Worm (Caenorhabditis elegans) whole organism, L3 larva: ENCODE data around the gene col-79.

Experiments
- ZK546.5 ChIP-seq: sonication (generic microtip); optimal IDR thresholded peaks from 2 replicates; lab custom pipeline; 2017; ENCODE audit warnings: missing biosample characterization, missing genetic modification characterization
- ama-1 ChIP-seq: fragments of 150-350 bp; optimal IDR thresholded peaks from 2 replicates; lab custom pipeline; 2018
- elt-1 ChIP-seq: fragments of 150-350 bp; optimal IDR thresholded peaks from 2 replicates; lab custom pipeline; 2014; ENCODE audit warnings: missing biosample characterization, missing genetic modification characterization
- lin-15B ChIP-seq: fragments of 150-350 bp; optimal IDR thresholded peaks from 2 replicates; lab custom pipeline; 2014; ENCODE audit warnings: missing biosample characterization, missing genetic modification characterization
- nfya-1 ChIP-seq: sonication (generic microtip); optimal IDR thresholded peaks from 2 replicates; lab custom pipeline; 2017; ENCODE audit warnings: missing genetic modification characterization, mild to moderate bottlenecking, missing compliant biosample characterization, antibody characterized with exemption, moderate library complexity; ENCODE audit not compliant: insufficient read depth
- nhr-11 ChIP-seq: fragments of 150-350 bp; optimal IDR thresholded peaks from 2 replicates; lab custom pipeline; 2014; ENCODE audit warnings: missing biosample characterization, missing genetic modification characterization
- nhr-76 ChIP-seq: fragments of 150-350 bp; sonication (generic microtip); optimal IDR thresholded peaks from 5 replicates; lab custom pipeline; 2014; ENCODE audit warnings: missing biosample characterization, missing genetic modification characterization
- pha-4 ChIP-seq: fragments of 150-350 bp; optimal IDR thresholded peaks from 2 replicates; lab custom pipeline; 2014; ENCODE audit warnings: missing biosample characterization, missing genetic modification reagents, missing genetic modification characterization
- pqm-1 ChIP-seq: fragments of 150-350 bp; optimal IDR thresholded peaks from 2 replicates; lab custom pipeline; 2017; ENCODE audit warnings: missing biosample characterization, missing genetic modification characterization, inconsistent platforms
- snpc-4 ChIP-seq: fragments of 150-350 bp; optimal IDR thresholded peaks from 2 replicates; lab custom pipeline; 2014; ENCODE audit warnings: missing biosample characterization, missing genetic modification characterization
- unc-62 ChIP-seq: fragments of 150-350 bp; sonication (generic microtip); optimal IDR thresholded peaks from 4 replicates; lab custom pipeline; 2014; ENCODE audit warnings: missing biosample characterization, missing genetic modification reagents, missing genetic modification characterization
- zag-1 ChIP-seq: fragments of 150-350 bp; optimal IDR thresholded peaks from 2 replicates; lab custom pipeline; 2014; ENCODE audit warnings: missing biosample characterization, missing genetic modification characterization
- ztf-11 ChIP-seq: fragments of 150-350 bp; optimal IDR thresholded peaks from 2 replicates; lab custom pipeline; 2014; ENCODE audit warnings: missing biosample characterization, missing genetic modification characterization

DNA sequence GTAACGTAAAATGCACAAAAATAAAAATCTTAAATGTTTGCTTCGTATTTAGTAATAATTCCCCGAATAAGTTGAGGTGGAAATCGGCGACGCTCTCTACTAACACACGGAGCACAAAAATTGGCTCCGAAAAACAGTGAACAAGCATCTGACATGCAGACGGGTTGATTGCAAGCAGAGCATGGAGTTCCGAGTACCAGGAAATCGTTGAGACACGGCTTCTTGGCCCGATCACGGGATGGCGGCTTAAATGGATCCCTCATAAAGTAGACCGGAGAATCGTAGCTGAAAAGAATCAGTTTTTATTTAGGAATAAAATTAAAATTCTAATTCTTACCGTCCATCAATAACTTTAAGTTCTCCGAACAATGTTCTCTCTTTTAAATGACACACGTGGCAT, 41.1 kb upstream of the col-79 start:
- TF ChIP-seq elt-1 (no peak), unc-62 (GFP tag; lab: Kevin White, UChicago) (no peak), ama-1 (lab: Kevin White, UChicago) (no peak), nhr-11 (tag; lab: Kevin White, UChicago) (no peak), pqm-1 (no peak), ZK546.5 (no peak), snpc-4 (tag; lab: Kevin White, UChicago) (no peak), pha-4 (no peak), lin-15B (tag; lab: Kevin White, UChicago) (no peak), ztf-11 (tag; lab: Kevin White, UChicago) (no peak), zag-1 (no peak), nhr-76 (tag; lab: Kevin White, UChicago) (no peak), nfya-1 (tag; lab: Kevin White, UChicago) (no peak)
